Worm (Caenorhabditis elegans) whole organism, L3 larva: ENCODE data around the gene F47B8.4.

Source experiments
- R02D3.7 ChIP-seq: fragments of 150-350 bp; optimal IDR thresholded peaks from 2 replicates; lab custom pipeline; 2014; ENCODE audit warnings: missing biosample characterization, missing genetic modification characterization
- ZK546.5 ChIP-seq: sonication (generic microtip); optimal IDR thresholded peaks from 2 replicates; lab custom pipeline; 2017; ENCODE audit warnings: missing biosample characterization, missing genetic modification characterization
- aly-2 ChIP-seq: fragments of 150-350 bp; optimal IDR thresholded peaks from 2 replicates; lab custom pipeline; 2014; ENCODE audit warnings: missing biosample characterization, missing genetic modification characterization
- ama-1 ChIP-seq: fragments of 150-350 bp; optimal IDR thresholded peaks from 2 replicates; lab custom pipeline; 2018
- ceh-28 ChIP-seq: fragments of 150-350 bp; optimal IDR thresholded peaks from 2 replicates; lab custom pipeline; 2014; ENCODE audit warnings: missing biosample characterization, missing genetic modification reagents, missing genetic modification characterization
- ceh-82 ChIP-seq: fragments of 150-350 bp; optimal IDR thresholded peaks from 2 replicates; lab custom pipeline; 2014; ENCODE audit warnings: missing biosample characterization, missing genetic modification characterization
- ceh-9 ChIP-seq: sonication (generic microtip); optimal IDR thresholded peaks from 2 replicates; lab custom pipeline; 2018; ENCODE audit warnings: missing biosample characterization, missing genetic modification characterization
- daf-12 ChIP-seq: fragments of 150-350 bp; optimal IDR thresholded peaks from 2 replicates; lab custom pipeline; 2014; ENCODE audit warnings: missing biosample characterization, missing genetic modification reagents, missing genetic modification characterization
- egl-27 ChIP-seq: sonication (generic microtip); optimal IDR thresholded peaks from 4 replicates; lab custom pipeline; 2017; ENCODE audit warnings: missing biosample characterization, missing genetic modification reagents, missing genetic modification characterization
- egl-5 ChIP-seq: fragments of 150-350 bp; optimal IDR thresholded peaks from 2 replicates; lab custom pipeline; 2017; ENCODE audit warnings: missing biosample characterization, missing genetic modification reagents, missing genetic modification characterization, inconsistent platforms
- elt-1 ChIP-seq: fragments of 150-350 bp; optimal IDR thresholded peaks from 2 replicates; lab custom pipeline; 2014; ENCODE audit warnings: missing biosample characterization, missing genetic modification characterization
- elt-2 ChIP-seq: sonication (generic microtip); optimal IDR thresholded peaks from 2 replicates; lab custom pipeline; 2016; ENCODE audit warnings: missing genetic modification reagents, mild to moderate bottlenecking, missing genetic modification characterization, missing compliant biosample characterization
- elt-3 ChIP-seq, 3 experiments: fragments of 150-350 bp in 1 of 3; sonication (generic microtip) in 2 of 3; optimal IDR thresholded peaks; 2 replicates in 2 of 3; 4 replicates in 1 of 3; lab custom pipeline; 2014 to 2017; ENCODE audit warnings: missing biosample characterization in 3 of 3, missing genetic modification characterization in 3 of 3
- fkh-10 ChIP-seq: sonication (generic microtip); optimal IDR thresholded peaks from 2 replicates; lab custom pipeline; 2017; ENCODE audit warnings: missing biosample characterization, missing genetic modification reagents, missing genetic modification characterization
- fkh-2 ChIP-seq: fragments of 150-350 bp; optimal IDR thresholded peaks from 2 replicates; lab custom pipeline; 2014; ENCODE audit warnings: missing biosample characterization, missing genetic modification reagents, missing genetic modification characterization
- fos-1 ChIP-seq: fragments of 150-350 bp; optimal IDR thresholded peaks from 2 replicates; lab custom pipeline; 2014; ENCODE audit warnings: missing biosample characterization, missing genetic modification characterization
- hmg-11 ChIP-seq: sonication (generic microtip); optimal IDR thresholded peaks from 2 replicates; lab custom pipeline; 2016; ENCODE audit warnings: missing genetic modification characterization, missing compliant biosample characterization
- jun-1 ChIP-seq: fragments of 150-350 bp; optimal IDR thresholded peaks from 2 replicates; lab custom pipeline; 2014; ENCODE audit warnings: missing biosample characterization, missing genetic modification reagents, missing genetic modification characterization
- lin-39 ChIP-seq: fragments of 150-350 bp; optimal IDR thresholded peaks from 2 replicates; lab custom pipeline; 2018; ENCODE audit warnings: missing biosample characterization, missing genetic modification reagents, missing genetic modification characterization
- lsy-12 ChIP-seq: sonication (generic microtip); optimal IDR thresholded peaks from 2 replicates; lab custom pipeline; 2016; ENCODE audit warnings: mild to moderate bottlenecking, missing genetic modification characterization, missing compliant biosample characterization
- mdl-1 ChIP-seq: fragments of 150-350 bp; optimal IDR thresholded peaks from 2 replicates; lab custom pipeline; 2014; ENCODE audit warnings: missing biosample characterization, missing genetic modification characterization
- mml-1 ChIP-seq: fragments of 150-350 bp; sonication (generic microtip); optimal IDR thresholded peaks from 3 replicates; lab custom pipeline; 2014; ENCODE audit warnings: missing biosample characterization, missing genetic modification characterization
- nfya-1 ChIP-seq: sonication (generic microtip); optimal IDR thresholded peaks from 2 replicates; lab custom pipeline; 2017; ENCODE audit warnings: missing genetic modification characterization, mild to moderate bottlenecking, missing compliant biosample characterization, antibody characterized with exemption, moderate library complexity; ENCODE audit not compliant: insufficient read depth
- nhr-11 ChIP-seq: fragments of 150-350 bp; optimal IDR thresholded peaks from 2 replicates; lab custom pipeline; 2014; ENCODE audit warnings: missing biosample characterization, missing genetic modification characterization
- nhr-12 ChIP-seq: fragments of 150-350 bp; optimal IDR thresholded peaks from 2 replicates; lab custom pipeline; 2014; ENCODE audit warnings: missing biosample characterization, missing genetic modification characterization
- nhr-23 ChIP-seq: fragments of 150-350 bp; optimal IDR thresholded peaks from 2 replicates; lab custom pipeline; 2014; ENCODE audit warnings: missing biosample characterization, missing genetic modification reagents, missing genetic modification characterization
- nhr-237 ChIP-seq: fragments of 150-350 bp; optimal IDR thresholded peaks from 2 replicates; lab custom pipeline; 2014; ENCODE audit warnings: missing biosample characterization, missing genetic modification characterization
- nhr-25 ChIP-seq: sonication (generic microtip); optimal IDR thresholded peaks from 2 replicates; lab custom pipeline; 2017; ENCODE audit warnings: missing biosample characterization, missing genetic modification characterization
- nhr-28 ChIP-seq: fragments of 150-350 bp; optimal IDR thresholded peaks from 2 replicates; lab custom pipeline; 2014; ENCODE audit warnings: missing biosample characterization, missing genetic modification characterization
- nhr-76 ChIP-seq: fragments of 150-350 bp; sonication (generic microtip); optimal IDR thresholded peaks from 5 replicates; lab custom pipeline; 2014; ENCODE audit warnings: missing biosample characterization, missing genetic modification characterization
- nhr-77 ChIP-seq: fragments of 150-350 bp; optimal IDR thresholded peaks from 2 replicates; lab custom pipeline; 2014; ENCODE audit warnings: missing biosample characterization, missing genetic modification characterization
- pha-4 ChIP-seq: fragments of 150-350 bp; optimal IDR thresholded peaks from 2 replicates; lab custom pipeline; 2014; ENCODE audit warnings: missing biosample characterization, missing genetic modification reagents, missing genetic modification characterization
- pqm-1 ChIP-seq: fragments of 150-350 bp; optimal IDR thresholded peaks from 2 replicates; lab custom pipeline; 2017; ENCODE audit warnings: missing biosample characterization, missing genetic modification characterization, inconsistent platforms
- sea-2 ChIP-seq: fragments of 150-350 bp; sonication (generic microtip); optimal IDR thresholded peaks from 4 replicates; lab custom pipeline; 2014; ENCODE audit warnings: missing biosample characterization, missing genetic modification reagents, missing genetic modification characterization
- skn-1 ChIP-seq: fragments of 150-350 bp; optimal IDR thresholded peaks from 2 replicates; lab custom pipeline; 2014; ENCODE audit warnings: missing biosample characterization, missing genetic modification characterization
- snpc-4 ChIP-seq: fragments of 150-350 bp; optimal IDR thresholded peaks from 2 replicates; lab custom pipeline; 2014; ENCODE audit warnings: missing biosample characterization, missing genetic modification characterization
- unc-39 ChIP-seq: sonication (generic microtip); optimal IDR thresholded peaks from 4 replicates; lab custom pipeline; 2017; ENCODE audit warnings: missing biosample characterization, missing genetic modification characterization
- unc-62 ChIP-seq: fragments of 150-350 bp; sonication (generic microtip); optimal IDR thresholded peaks from 4 replicates; lab custom pipeline; 2014; ENCODE audit warnings: missing biosample characterization, missing genetic modification reagents, missing genetic modification characterization
- zag-1 ChIP-seq: fragments of 150-350 bp; optimal IDR thresholded peaks from 2 replicates; lab custom pipeline; 2014; ENCODE audit warnings: missing biosample characterization, missing genetic modification characterization
- ztf-11 ChIP-seq: fragments of 150-350 bp; optimal IDR thresholded peaks from 2 replicates; lab custom pipeline; 2014; ENCODE audit warnings: missing biosample characterization, missing genetic modification characterization
- ztf-4 ChIP-seq: fragments of 150-350 bp; optimal IDR thresholded peaks from 2 replicates; lab custom pipeline; 2014; ENCODE audit warnings: missing biosample characterization, missing genetic modification characterization

Gene F47B8.4

DNA sequence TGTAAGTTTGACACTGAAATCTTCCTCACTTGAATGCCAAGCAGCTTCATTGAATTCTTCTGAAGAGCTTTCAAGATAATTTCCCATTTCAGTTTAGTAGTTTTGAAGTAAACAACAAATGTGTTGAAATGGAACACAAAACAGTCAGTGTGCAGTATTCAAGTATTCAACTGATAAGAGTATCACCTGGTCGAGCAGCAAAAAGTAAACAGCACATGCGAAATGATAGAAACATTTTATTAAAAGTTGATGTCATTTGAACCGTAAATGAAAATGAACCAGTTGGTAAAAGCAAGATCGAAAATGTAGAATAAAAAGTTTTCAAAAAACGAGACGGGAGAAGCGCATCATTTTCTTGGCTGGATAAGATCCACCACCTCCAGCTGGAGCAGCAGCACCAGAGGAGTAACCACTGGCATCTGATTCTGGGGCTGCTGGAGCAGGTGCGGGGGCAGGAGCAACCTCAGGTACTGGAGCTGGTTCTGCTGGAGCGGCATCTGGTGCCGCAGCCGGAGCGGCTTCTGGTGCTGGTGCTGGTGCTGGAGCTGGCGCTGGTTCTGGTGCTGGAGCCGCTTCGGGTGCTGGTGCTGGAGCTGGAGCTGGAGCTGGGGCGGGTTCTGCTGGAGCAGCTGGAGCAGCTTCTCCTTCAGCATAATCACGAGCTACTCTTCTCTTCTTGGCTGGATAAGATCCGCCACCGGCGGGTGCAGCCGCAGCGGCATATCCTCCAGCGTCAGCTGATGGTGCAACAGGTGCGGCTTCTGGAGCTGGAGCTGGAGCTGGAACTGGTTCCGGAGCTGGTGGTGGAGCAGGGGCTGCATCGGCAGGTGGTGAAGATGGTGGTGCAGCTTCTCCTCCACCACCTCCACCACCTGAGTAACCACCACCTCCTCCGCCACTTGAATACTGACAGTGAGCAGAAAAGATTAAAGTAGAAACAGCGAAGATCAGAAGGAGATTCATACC, at the start of gene F47B8.4, which contains the start of gene F47B8.18:
Gene F47B8.4 (minus strand): TSS at position 172 of the 966 bp plus-strand sequence.
Gene F47B8.18 (minus strand): TSS at position 963 of the 966 bp plus-strand sequence.
- TF ChIP-seq fkh-2 (tag; lab: Kevin White, UChicago): no peak
- TF ChIP-seq ZK546.5 (tag; lab: Kevin White, UChicago): no peak
- TF ChIP-seq daf-12 (tag; lab: Kevin White, UChicago): no peak
- peak; percentile 59 for TF ChIP-seq pqm-1 (tag; lab: Kevin White, UChicago)
- TF ChIP-seq ceh-82 (tag; lab: Kevin White, UChicago): no peak
- peak; percentile 90 for TF ChIP-seq pha-4 (tag; lab: Kevin White, UChicago)
- TF ChIP-seq nhr-25 (tag; lab: Kevin White, UChicago): no peak
- TF ChIP-seq fos-1: no peak
- TF ChIP-seq elt-2 (tag; lab: Kevin White, UChicago): peak; percentile 69
- TF ChIP-seq aly-2 (tag; lab: Kevin White, UChicago): no peak

DNA sequence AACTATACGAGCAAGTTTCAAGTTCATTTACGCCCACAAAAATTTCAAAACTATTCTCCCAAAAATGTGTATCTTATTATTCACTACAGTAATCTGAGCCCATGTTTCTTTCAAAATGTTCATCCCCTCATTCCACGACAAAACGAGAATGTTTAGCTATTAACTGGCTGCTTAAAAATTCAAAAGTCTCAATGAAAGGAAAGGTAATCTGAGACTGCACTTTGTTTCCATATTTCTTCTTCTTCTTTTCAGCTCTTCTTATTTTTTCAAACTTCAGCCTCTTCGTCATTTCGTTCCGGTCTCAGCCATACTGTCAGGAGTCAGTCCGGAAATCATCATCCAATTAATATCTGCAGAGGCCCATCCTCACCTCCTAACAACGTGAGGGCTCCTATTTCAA, 48.3 kb upstream of the F47B8.4 start, which contains the start of gene unc-39:
Gene unc-39 (plus strand): TSS at position 301 of the 400 bp plus-strand sequence.
- TF ChIP-seq nhr-237 (tag; lab: Kevin White, UChicago) (no peak), fkh-10 (GFP tag; lab: Kevin White, UChicago) (no peak), lin-39 (no peak), R02D3.7 (no peak), ceh-28 (tag; lab: Kevin White, UChicago) (no peak), nhr-25 (tag; lab: Kevin White, UChicago) (no peak)

ce11 chrV:14369412-14369811, 44.9 kb upstream of the F47B8.4 start:
- peak; percentile 51 for TF ChIP-seq unc-62 (GFP tag; lab: Kevin White, UChicago)
- no peak for TF ChIP-seq zag-1 (tag; lab: Kevin White, UChicago)
- peak; percentile 53 for TF ChIP-seq ama-1
- peak; percentile 47 for TF ChIP-seq lin-39
- no peak for TF ChIP-seq hmg-11 (tag; lab: Kevin White, UChicago)
- TF ChIP-seq nfya-1 (tag; lab: Kevin White, UChicago): peak; percentile 43

- TF ChIP-seq nhr-77 (tag; lab: Kevin White, UChicago): no peak
- no peak for TF ChIP-seq fkh-2 (tag; lab: Kevin White, UChicago)
- no peak for TF ChIP-seq elt-1 (tag; lab: Kevin White, UChicago)
- no peak for TF ChIP-seq mml-1 (tag; lab: Kevin White, UChicago)
- TF ChIP-seq snpc-4: peak; percentile 49
- TF ChIP-seq elt-3 (tag; optimal IDR thresholded peaks at IDR 0.05; lab: Kevin White, UChicago): no peak
- TF ChIP-seq ceh-9 (tag; lab: Kevin White, UChicago): no peak
- no peak for TF ChIP-seq egl-27 (tag; lab: Kevin White, UChicago)
- TF ChIP-seq aly-2 (tag; lab: Kevin White, UChicago): no peak
- TF ChIP-seq mdl-1 (tag; lab: Kevin White, UChicago): no peak
- no peak for TF ChIP-seq nhr-12 (tag; lab: Kevin White, UChicago)
- no peak for TF ChIP-seq fos-1
- peak; percentile 29 for TF ChIP-seq ztf-4 (tag; lab: Kevin White, UChicago)
- no peak for TF ChIP-seq nhr-76 (tag; lab: Kevin White, UChicago)
- TF ChIP-seq ama-1: no peak
- no peak for TF ChIP-seq skn-1 (tag; lab: Kevin White, UChicago)
- TF ChIP-seq hmg-11 (tag; lab: Kevin White, UChicago): peak; percentile 95
- peak; percentile 1 for TF ChIP-seq ztf-11 (tag; lab: Kevin White, UChicago)
- peak; percentile 77 for TF ChIP-seq nhr-25 (tag; lab: Kevin White, UChicago)
- TF ChIP-seq sea-2 (GFP tag; lab: Kevin White, UChicago): no peak
- peak; percentile 56 for TF ChIP-seq egl-5 (tag; lab: Kevin White, UChicago)
- no peak for TF ChIP-seq unc-39 (tag; lab: Kevin White, UChicago)
- TF ChIP-seq lin-39: no peak
- no peak for TF ChIP-seq nhr-28
- TF ChIP-seq nhr-237 (tag; lab: Kevin White, UChicago): no peak
- TF ChIP-seq jun-1 (tag; lab: Kevin White, UChicago): peak; percentile 11
- no peak for TF ChIP-seq ceh-82 (tag; lab: Kevin White, UChicago)
- TF ChIP-seq pqm-1 (tag; lab: Kevin White, UChicago): peak; percentile 96
- no peak for TF ChIP-seq nhr-11 (tag; lab: Kevin White, UChicago)
- peak; percentile 73 for TF ChIP-seq elt-2 (tag; lab: Kevin White, UChicago)
- TF ChIP-seq R02D3.7: no peak
- peak; percentile 57 for TF ChIP-seq unc-62 (GFP tag; lab: Kevin White, UChicago)
- TF ChIP-seq nhr-23 (tag; lab: Kevin White, UChicago): peak; percentile 89
- TF ChIP-seq zag-1 (tag; lab: Kevin White, UChicago): no peak
- peak; percentile 81 for TF ChIP-seq nfya-1 (tag; lab: Kevin White, UChicago)
- TF ChIP-seq fkh-10 (GFP tag; lab: Kevin White, UChicago): no peak
- TF ChIP-seq lsy-12: peak; percentile 24
Observed at ce11 chrV:14368272-14369052, 44.0 kb upstream of the F47B8.4 start.
